Worm (Caenorhabditis elegans) whole organism, L1 larva: ENCODE measurements around the gene Y11D7A.10.

Experiments used
- aly-2 ChIP-seq: fragments of 150-350 bp; optimal IDR thresholded peaks from 2 replicates; lab custom pipeline; 2014; ENCODE audit warnings: missing biosample characterization, missing genetic modification characterization
- elt-2 ChIP-seq: sonication (generic microtip); optimal IDR thresholded peaks from 2 replicates; lab custom pipeline; 2016; ENCODE audit warnings: missing genetic modification characterization, mild to moderate bottlenecking, inconsistent platforms, missing compliant biosample characterization, missing genetic modification reagents
- lin-15B ChIP-seq: fragments of 150-350 bp; sonication (generic microtip); optimal IDR thresholded peaks from 3 replicates; lab custom pipeline; 2014; ENCODE audit warnings: missing biosample characterization, missing genetic modification characterization
- mdl-1 ChIP-seq, 2 experiments: fragments of 150-350 bp; optimal IDR thresholded peaks; 2 replicates each; lab custom pipeline; 2014 to 2017; ENCODE audit warnings: missing biosample characterization in 2 of 2, missing genetic modification characterization in 2 of 2, inconsistent platforms in 1 of 2
- nhr-11 ChIP-seq: fragments of 150-350 bp; optimal IDR thresholded peaks from 2 replicates; lab custom pipeline; 2014; ENCODE audit warnings: missing biosample characterization, missing genetic modification characterization
- nhr-12 ChIP-seq: sonication (generic microtip); optimal IDR thresholded peaks from 2 replicates; lab custom pipeline; 2017; ENCODE audit warnings: missing biosample characterization, missing genetic modification characterization
- nhr-77 ChIP-seq: fragments of 150-350 bp; optimal IDR thresholded peaks from 2 replicates; lab custom pipeline; 2014; ENCODE audit warnings: missing biosample characterization, missing genetic modification characterization
- nhr-90 ChIP-seq: sonication (generic microtip); optimal IDR thresholded peaks from 2 replicates; lab custom pipeline; 2016; ENCODE audit warnings: mild to moderate bottlenecking, missing genetic modification characterization, missing compliant biosample characterization; ENCODE audit not compliant: poor library complexity
- skn-1 ChIP-seq: fragments of 150-350 bp; optimal IDR thresholded peaks from 2 replicates; lab custom pipeline; 2014; ENCODE audit warnings: missing biosample characterization, missing genetic modification characterization
- unc-98 ChIP-seq: fragments of 200-800 bp; sonication (Bioruptor generic); IDR thresholded peaks from 2 replicates; pipeline ENCODE4 v1.3.6; 2022; ENCODE audit warnings: missing genetic modification characterization, missing compliant biosample characterization

DNA sequence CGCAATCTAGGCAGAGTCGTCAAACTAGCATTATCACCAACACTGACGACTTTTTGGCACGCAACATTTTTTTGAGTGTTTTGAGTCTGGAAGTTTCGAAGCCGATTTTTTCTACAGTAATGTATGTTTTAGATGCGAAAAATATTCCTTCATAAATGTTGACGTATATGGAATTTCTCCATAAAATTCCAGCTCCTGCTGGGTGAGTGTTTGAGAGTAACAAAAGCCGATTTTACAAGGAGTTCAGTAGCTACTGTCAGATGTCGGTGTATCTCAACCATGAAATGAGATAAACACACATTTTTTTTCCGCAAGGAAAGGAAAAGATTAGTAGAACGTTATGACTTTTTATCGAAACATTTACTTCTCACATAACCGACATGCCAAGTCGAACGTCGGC lies 44.7 kb downstream of the Y11D7A.10 start:
- no peak for TF ChIP-seq aly-2 (tag; lab: Kevin White, UChicago)
- TF ChIP-seq nhr-12 = no peak
- no peak for TF ChIP-seq elt-2 (tag; lab: Kevin White, UChicago)
- TF ChIP-seq nhr-11 (tag; lab: Kevin White, UChicago) = no peak
- no peak for TF ChIP-seq mdl-1 (tag; optimal IDR thresholded peaks at IDR 0.05; lab: Kevin White, UChicago)
- no peak for TF ChIP-seq unc-98 (GFP tag; lab: Robert Waterston, UW)
- no peak for TF ChIP-seq lin-15B (tag; lab: Kevin White, UChicago)
- TF ChIP-seq nhr-90 (tag; lab: Kevin White, UChicago) = no peak
- no peak for TF ChIP-seq skn-1 (tag; lab: Kevin White, UChicago)
- no peak for TF ChIP-seq nhr-77 (tag; lab: Kevin White, UChicago)
